Fruit fly (Drosophila melanogaster): ENCODE measurements around the gene Oga.
A peak's percentile ranks its signal among the peaks of the same experiment; 100 is the strongest.

Oga gene

DNA sequence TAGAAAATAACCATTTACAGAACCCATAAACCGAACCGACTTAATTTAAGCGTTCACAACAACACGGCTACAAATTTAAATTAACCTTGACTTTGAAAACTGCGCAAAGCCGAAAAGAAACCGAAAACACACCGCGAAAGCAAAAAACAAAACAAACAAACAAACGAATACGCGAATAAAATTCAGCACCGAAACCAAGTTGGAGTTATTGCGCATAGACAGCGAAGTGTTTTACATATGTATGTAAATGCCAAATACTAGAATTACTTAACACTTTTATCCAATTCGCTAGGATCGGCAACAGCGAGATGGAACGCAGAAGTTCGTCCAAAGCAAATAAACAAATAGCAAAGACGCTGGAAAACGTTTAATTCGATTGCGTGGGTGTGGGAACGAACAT lies 33.2 kb upstream of the Oga start:
- TF ChIP-seq EcR (GFP tag; optimal IDR thresholded peaks at IDR 0.05), result no peak
- TF ChIP-seq fd96Ca (GFP tag; IDR thresholded peaks at IDR 0.05), result no peak

DNA sequence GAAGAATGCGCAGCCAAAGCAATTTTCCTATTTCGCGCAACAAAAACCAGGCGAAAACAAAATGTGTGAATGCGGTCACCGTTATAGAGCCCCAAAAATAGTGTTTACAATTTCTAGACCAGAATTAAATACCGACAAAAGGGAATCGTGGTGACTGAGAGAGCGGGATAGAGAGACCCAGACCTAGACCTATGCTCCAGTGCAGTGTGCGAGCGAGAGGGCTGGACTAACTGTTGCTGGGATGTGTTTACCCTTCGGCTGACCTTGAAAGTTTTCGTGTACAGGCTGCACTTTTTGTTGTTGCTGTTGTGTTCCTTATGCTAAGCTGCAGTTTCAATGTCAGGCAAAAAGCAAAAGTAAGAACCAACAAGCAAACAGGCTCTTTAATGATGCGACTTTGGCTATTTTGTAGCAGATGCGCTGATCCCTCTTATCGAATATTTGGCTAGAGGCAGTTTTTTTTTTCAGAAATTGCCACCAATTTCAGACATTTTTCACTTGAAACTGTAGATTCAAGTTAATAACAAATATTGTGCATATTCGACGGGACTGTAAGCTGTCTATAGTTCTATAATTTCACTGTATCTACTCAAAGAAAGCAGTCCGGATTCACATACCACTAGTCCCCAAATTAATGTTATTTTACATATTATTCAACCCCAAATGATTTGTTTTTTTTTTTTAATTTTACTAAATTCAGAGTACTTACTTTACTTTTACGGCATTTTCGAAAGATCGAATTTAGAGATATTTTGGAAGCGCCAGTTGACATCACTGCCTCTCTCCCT lies 32.1 kb upstream of the Oga start:
- TF ChIP-seq Snoo (tag; optimal IDR thresholded peaks at IDR 0.05), result peak; percentile 48
- TF ChIP-seq Pif1A (GFP tag; optimal IDR thresholded peaks at IDR 0.05), result peak; percentile 59
- TF ChIP-seq CG17806 (tag; optimal IDR thresholded peaks at IDR 0.05), result peak; percentile 8
- TF ChIP-seq CG32121 (GFP tag; IDR thresholded peaks at IDR 0.05), result no peak
- peak; percentile 32 for TF ChIP-seq CG15710 (tag; optimal IDR thresholded peaks at IDR 0.05)
- TF ChIP-seq fd96Ca (GFP tag; IDR thresholded peaks at IDR 0.05), result no peak
- TF ChIP-seq CG12605 (GFP tag; IDR thresholded peaks at IDR 0.05), result peak; percentile 67
- no peak for TF ChIP-seq CG4496 (GFP tag; IDR thresholded peaks at IDR 0.05)
- peak; percentile 48 for TF ChIP-seq CG8159 (tag; optimal IDR thresholded peaks at IDR 0.05)
- peak; percentile 19 for TF ChIP-seq CG8301 (tag; optimal IDR thresholded peaks at IDR 0.05)
- TF ChIP-seq CG9948 (tag; optimal IDR thresholded peaks at IDR 0.05), result peak; percentile 27
- no peak for TF ChIP-seq Pif1B (GFP tag; optimal IDR thresholded peaks at IDR 0.05)
- TF ChIP-seq EcR (GFP tag; optimal IDR thresholded peaks at IDR 0.05), result peak; percentile 56
- peak; percentile 52 for TF ChIP-seq CG14655 (GFP tag; optimal IDR thresholded peaks at IDR 0.05)

DNA sequence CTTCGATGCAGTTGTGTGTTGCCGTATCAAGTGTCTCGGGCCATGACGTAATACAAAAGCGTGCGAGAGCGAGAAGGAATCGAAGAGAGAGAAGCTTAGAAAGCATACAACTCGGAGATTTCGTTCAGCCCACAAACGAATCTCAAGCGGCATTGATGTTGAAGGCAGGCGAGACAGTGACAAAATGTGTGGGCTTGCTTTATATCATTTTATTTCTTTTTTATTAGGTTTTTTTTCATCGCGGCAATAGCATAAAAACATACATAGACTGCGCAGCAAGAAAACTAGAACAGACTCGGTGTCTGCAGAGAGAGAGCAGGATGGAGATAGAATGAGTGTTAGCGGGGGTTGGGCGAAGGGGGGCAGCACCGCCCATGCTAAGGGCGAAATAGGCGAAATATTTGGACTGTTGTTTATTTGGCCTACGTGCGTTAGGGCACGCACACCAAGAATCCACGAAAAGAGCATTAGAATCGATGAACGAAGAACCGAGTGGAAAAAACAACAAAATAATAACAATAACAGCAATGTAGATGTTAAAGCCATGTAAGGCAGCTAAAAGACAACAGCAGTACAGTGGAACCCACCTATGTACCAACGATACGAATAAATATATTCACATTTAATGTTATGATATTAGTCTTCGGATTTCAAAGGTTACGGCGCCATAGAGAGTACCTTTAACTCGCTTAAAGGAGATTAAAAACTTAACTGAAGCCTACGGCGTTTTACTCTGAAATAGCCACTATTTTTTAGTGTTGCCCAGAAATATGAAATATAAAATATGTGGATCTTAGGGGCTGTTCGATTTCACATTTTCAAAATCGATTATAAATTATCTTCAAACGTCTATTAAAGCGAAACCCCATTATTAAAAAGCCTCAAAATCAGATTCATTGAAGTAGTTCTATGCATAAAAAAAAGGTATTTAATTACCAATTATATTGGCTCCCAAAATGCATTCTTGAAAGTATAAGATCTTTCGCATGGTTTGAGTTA lies 31.2 kb upstream of the Oga start:
- TF ChIP-seq CG4496 (GFP tag; IDR thresholded peaks at IDR 0.05) (no peak), Pif1B (GFP tag; optimal IDR thresholded peaks at IDR 0.05) (no peak), CG12605 (GFP tag; IDR thresholded peaks at IDR 0.05) (no peak), CG8301 (tag; optimal IDR thresholded peaks at IDR 0.05) (no peak), EcR (GFP tag; optimal IDR thresholded peaks at IDR 0.05) (no peak), gl (tag; optimal IDR thresholded peaks at IDR 0.05) (no peak), Snoo (tag; optimal IDR thresholded peaks at IDR 0.05) (no peak), CG13204 (GFP tag; optimal IDR thresholded peaks at IDR 0.05) (no peak), D1 (tag; optimal IDR thresholded peaks at IDR 0.05) (no peak), CG17806 (tag; optimal IDR thresholded peaks at IDR 0.05) (no peak), fd96Ca (GFP tag; IDR thresholded peaks at IDR 0.05) (no peak), rn (GFP tag; IDR thresholded peaks at IDR 0.05) (no peak), CG10348 (GFP tag; IDR thresholded peaks at IDR 0.05) (no peak), CG34367 (tag; optimal IDR thresholded peaks at IDR 0.05) (no peak), Ets98B (GFP tag; IDR thresholded peaks at IDR 0.05) (no peak), CG8159 (tag; optimal IDR thresholded peaks at IDR 0.05) (no peak), CG14655 (GFP tag; optimal IDR thresholded peaks at IDR 0.05) (no peak), CG9948 (tag; optimal IDR thresholded peaks at IDR 0.05) (no peak), CG32121 (GFP tag; IDR thresholded peaks at IDR 0.05) (no peak)

DNA sequence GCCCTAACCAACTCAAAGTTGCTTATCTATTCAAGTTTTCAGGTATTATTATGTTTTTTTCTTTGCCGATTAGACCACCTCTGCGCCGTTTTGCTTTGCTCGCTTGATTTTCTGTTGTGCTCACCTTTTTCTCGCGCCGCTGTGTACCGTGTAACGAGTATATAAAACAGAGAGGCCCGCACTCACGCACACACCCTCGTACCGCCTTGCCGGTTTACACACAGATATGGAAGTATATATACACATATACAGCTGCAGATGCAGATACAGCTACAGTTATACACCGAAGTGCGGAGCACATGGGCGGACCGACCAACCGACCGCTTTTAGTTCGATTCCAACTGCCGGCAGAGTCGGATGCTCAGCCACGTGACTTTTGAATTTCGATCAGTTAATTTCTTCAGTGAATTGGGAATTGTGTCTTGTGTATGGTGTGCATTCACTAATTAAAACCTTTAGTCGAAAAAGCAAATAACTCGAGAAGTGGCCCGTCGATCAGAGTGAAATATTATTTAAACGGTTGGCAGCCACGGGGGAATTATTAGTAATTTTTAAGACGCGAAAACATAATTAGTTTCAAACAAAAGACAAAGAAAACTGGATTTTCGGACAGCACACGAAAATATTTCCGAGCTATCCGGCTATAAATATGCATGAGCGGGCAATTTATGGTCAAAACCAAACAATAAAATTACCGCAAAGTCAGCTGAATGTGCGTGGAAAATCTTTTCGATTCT lies 30.2 kb upstream of the Oga start:
- TF ChIP-seq CG4496 (GFP tag; IDR thresholded peaks at IDR 0.05), result peak; percentile 44; the same call in 1 of the 3 replicates
- peak; percentile 44 for TF ChIP-seq Pif1B (GFP tag; optimal IDR thresholded peaks at IDR 0.05)
- TF ChIP-seq CG13204 (GFP tag; optimal IDR thresholded peaks at IDR 0.05), result peak; percentile 100
- no peak for TF ChIP-seq CG34367 (tag; optimal IDR thresholded peaks at IDR 0.05)
- TF ChIP-seq Ets98B (GFP tag; IDR thresholded peaks at IDR 0.05), result peak; percentile 39; the same call in 1 of the 2 replicates
- no peak for TF ChIP-seq CG17806 (tag; optimal IDR thresholded peaks at IDR 0.05)
- TF ChIP-seq Pif1A (GFP tag; optimal IDR thresholded peaks at IDR 0.05), result peak; percentile 8
- TF ChIP-seq D1 (tag; optimal IDR thresholded peaks at IDR 0.05), result peak; percentile 33
- no peak for TF ChIP-seq CG8301 (tag; optimal IDR thresholded peaks at IDR 0.05)
- TF ChIP-seq CG32121 (GFP tag; IDR thresholded peaks at IDR 0.05), result peak; percentile 69; the same call in 1 of the 2 replicates
- no peak for TF ChIP-seq Snoo (tag; optimal IDR thresholded peaks at IDR 0.05)
- TF ChIP-seq rn (GFP tag; IDR thresholded peaks at IDR 0.05), result no peak
- no peak for TF ChIP-seq CG14655 (GFP tag; optimal IDR thresholded peaks at IDR 0.05)
- no peak for TF ChIP-seq CG10348 (GFP tag; IDR thresholded peaks at IDR 0.05)
- no peak for TF ChIP-seq fd96Ca (GFP tag; IDR thresholded peaks at IDR 0.05)
- no peak for TF ChIP-seq gl (tag; optimal IDR thresholded peaks at IDR 0.05)
- no peak for TF ChIP-seq CG9948 (tag; optimal IDR thresholded peaks at IDR 0.05)
- no peak for TF ChIP-seq CG8159 (tag; optimal IDR thresholded peaks at IDR 0.05)
- peak; percentile 64 for TF ChIP-seq EcR (GFP tag; optimal IDR thresholded peaks at IDR 0.05)
- TF ChIP-seq CG15710 (tag; optimal IDR thresholded peaks at IDR 0.05), result no peak
- 0 out of 2 replicates have a peak, but pooled peaks have one; percentile 23 for TF ChIP-seq CG12605 (GFP tag; IDR thresholded peaks at IDR 0.05)
